Worm (Caenorhabditis elegans) whole organism, L4/young adult: ENCODE data around the gene clec-217.

ENCODE experiments used
- W03F9.2 ChIP-seq: fragments of 150-350 bp; optimal IDR thresholded peaks from 2 replicates; lab custom pipeline; 2014; ENCODE audit warnings: missing biosample characterization, missing genetic modification characterization
- dao-5 ChIP-seq: sonication (generic microtip); optimal IDR thresholded peaks from 2 replicates; lab custom pipeline; 2016; ENCODE audit warnings: missing genotype, missing genetic modification characterization, moderate library complexity, missing compliant biosample characterization
- him-1 ChIP-seq: sonication (generic microtip); optimal IDR thresholded peaks from 2 replicates; lab custom pipeline; 2016; ENCODE audit warnings: missing genotype, missing genetic modification reagents, missing genetic modification characterization, missing compliant biosample characterization

clec-217 gene

ce11 chrV:7932998-7933397 lies 25.6 kb downstream of the clec-217 start, which contains the start of gene ncx-10:
Gene ncx-10 (minus strand): TSS chrV:7933098.
- TF ChIP-seq dao-5 (tag; lab: Kevin White, UChicago) (no peak), W03F9.2 (tag; lab: Kevin White, UChicago) (no peak), him-1 (tag; lab: Kevin White, UChicago) (no peak)

ce11 chrV:7928660-7929059 lies 30.0 kb downstream of the clec-217 start, which contains the start of gene srsx-5:
Gene srsx-5 (plus strand): TSS chrV:7928960.
- TF ChIP-seq him-1 (tag; lab: Kevin White, UChicago) (no peak), W03F9.2 (tag; lab: Kevin White, UChicago) (no peak), dao-5 (tag; lab: Kevin White, UChicago) (no peak)

ce11 chrV:7926784-7927183 lies 31.9 kb downstream of the clec-217 start, which contains the start of gene srsx-6:
Gene srsx-6 (plus strand): TSS chrV:7927084.
- no peak for TF ChIP-seq W03F9.2 (tag; lab: Kevin White, UChicago)
- TF ChIP-seq him-1 (tag; lab: Kevin White, UChicago) = no peak
- no peak for TF ChIP-seq dao-5 (tag; lab: Kevin White, UChicago)

- TF ChIP-seq W03F9.2 (tag; lab: Kevin White, UChicago) (no peak), him-1 (tag; lab: Kevin White, UChicago) (no peak), dao-5 (tag; lab: Kevin White, UChicago) (no peak)
Measured at ce11 chrV:7925483-7925882, 33.2 kb downstream of the clec-217 start, which contains the start of gene srsx-7. Gene srsx-7 (plus strand): TSS chrV:7925783.

ce11 chrV:7908431-7908830 lies 50.2 kb downstream of the clec-217 start:
- TF ChIP-seq dao-5 (tag; lab: Kevin White, UChicago) (no peak), W03F9.2 (tag; lab: Kevin White, UChicago) (no peak)
